Worm (Caenorhabditis elegans) whole organism, L1 larva: ENCODE data around the gene Y108G3AL.2.

ENCODE experiments used
- ces-1 ChIP-seq: fragments of 150-350 bp; optimal IDR thresholded peaks from 2 replicates; lab custom pipeline; 2014; ENCODE audit warnings: missing biosample characterization, missing genetic modification reagents, missing genetic modification characterization
- nhr-237 ChIP-seq: fragments of 150-350 bp; optimal IDR thresholded peaks from 2 replicates; lab custom pipeline; 2014; ENCODE audit warnings: missing biosample characterization, missing genetic modification characterization
- tlp-1 ChIP-seq: fragments of 150-350 bp; optimal IDR thresholded peaks from 2 replicates; lab custom pipeline; 2014; ENCODE audit warnings: missing biosample characterization, missing genetic modification characterization
- unc-62 ChIP-seq: fragments of 150-350 bp; optimal IDR thresholded peaks from 2 replicates; lab custom pipeline; 2014; ENCODE audit warnings: missing biosample characterization, missing genetic modification reagents, missing genetic modification characterization

ce11 chrV:156044-156869 is 10.5 kb upstream of the Y108G3AL.2 start, which contains the start of gene ttb-1:
- no peak for TF ChIP-seq ces-1 (GFP tag; lab: Kevin White, UChicago)
- TF ChIP-seq nhr-237 (tag; lab: Kevin White, UChicago) = no peak
- TF ChIP-seq tlp-1 (tag; lab: Kevin White, UChicago) = no peak
- TF ChIP-seq unc-62 (GFP tag; lab: Kevin White, UChicago) = no peak
